In genomic region chr3R:6382733-6383465, dm6 we compare ENCODE assay signal across 1 fruit fly cellular context.
TF ChIP-seq lines count a peak whose summit lies in the region.

Gene gzl (plus strand): TSS chr3R:6382914.

TF ChIP-seq in whole organism, embryonic, 481 proteins besides CTCF, POLR2A, EP300 and RAD21 (continued from another document and continues in another):
- TF ChIP-seq Ravus (GFP tag; IDR thresholded peaks at IDR 0.05; lab: Robert Waterston, UW) (no peak), bbx (GFP tag; IDR thresholded peaks at IDR 0.05; lab: Robert Waterston, UW; ENCODE audit: partially characterized antibody) (peak; percentile 99), HLH3B (GFP tag; IDR thresholded peaks at IDR 0.05; lab: Robert Waterston, UW) (no peak), CG4617 (GFP tag; optimal IDR thresholded peaks at IDR 0.05; lab: Kevin White, UChicago; ENCODE audit: borderline replicate concordance) (peak; percentile 69), CG3407 (GFP tag; optimal IDR thresholded peaks at IDR 0.05; lab: Kevin White, UChicago) (no peak), NC2α (GFP tag; optimal IDR thresholded peaks at IDR 0.05; lab: Kevin White, UChicago) (no peak), Rfx (GFP tag; IDR thresholded peaks at IDR 0.05; lab: Robert Waterston, UW) (peak; percentile 49), E2f2 (GFP tag; IDR thresholded peaks at IDR 0.05; lab: Robert Waterston, UW) (peak; percentile 70), ind (GFP tag; optimal IDR thresholded peaks at IDR 0.05; lab: Kevin White, UChicago) (no peak), sug (tag; optimal IDR thresholded peaks at IDR 0.05; lab: Kevin White, UChicago) (no peak), hbn (GFP tag; IDR thresholded peaks at IDR 0.05; lab: Robert Waterston, UW; ENCODE audit: partially characterized antibody) (peak; percentile 97), CG14860 (GFP tag; IDR thresholded peaks at IDR 0.05; lab: Robert Waterston, UW; ENCODE audit: partially characterized antibody) (peak; percentile 96), klu (GFP tag; IDR thresholded peaks at IDR 0.05; lab: Robert Waterston, UW) (no peak), peb (GFP tag; IDR thresholded peaks at IDR 0.05; lab: Robert Waterston, UW) (no peak), CG8281 (tag; optimal IDR thresholded peaks at IDR 0.05; lab: Kevin White, UChicago) (no peak), Hsf (GFP tag; optimal IDR thresholded peaks at IDR 0.05; lab: Kevin White, UChicago) (no peak), trem (tag; optimal IDR thresholded peaks at IDR 0.05; lab: Kevin White, UChicago) (peak; percentile 61), schlank (tag; optimal IDR thresholded peaks at IDR 0.05; lab: Kevin White, UChicago) (no peak), CG9797 (GFP tag; optimal IDR thresholded peaks at IDR 0.05; lab: Kevin White, UChicago) (peak; percentile 30), nmo (GFP tag; optimal IDR thresholded peaks at IDR 0.05; lab: Kevin White, UChicago) (peak; percentile 28), CG30020 (tag; optimal IDR thresholded peaks at IDR 0.05; lab: Kevin White, UChicago) (peak; percentile 39), CHES-1-like (GFP tag; optimal IDR thresholded peaks at IDR 0.05; lab: Kevin White, UChicago) (peak; percentile 42), Dp (GFP tag; optimal IDR thresholded peaks at IDR 0.05; lab: Kevin White, UChicago) (peak; percentile 64), chif (GFP tag; optimal IDR thresholded peaks at IDR 0.05; lab: Kevin White, UChicago) (no peak), zfh2 (GFP tag; optimal IDR thresholded peaks at IDR 0.05; lab: Kevin White, UChicago) (no peak), cato (GFP tag; optimal IDR thresholded peaks at IDR 0.05; lab: Kevin White, UChicago; ENCODE audit: borderline replicate concordance) (no peak), CG12104 (GFP tag; optimal IDR thresholded peaks at IDR 0.05; lab: Kevin White, UChicago) (no peak), CG31388 (GFP tag; optimal IDR thresholded peaks at IDR 0.05; lab: Kevin White, UChicago) (no peak), yki (optimal IDR thresholded peaks at IDR 0.05; lab: Kevin White, UChicago) (no peak), insv (GFP tag; optimal IDR thresholded peaks at IDR 0.05; lab: Kevin White, UChicago) (no peak), CG16863 (GFP tag; optimal IDR thresholded peaks at IDR 0.05; lab: Kevin White, UChicago) (no peak), sens (GFP tag; lab: Kevin White, UChicago) (peak; percentile 31), CG6765 (GFP tag; optimal IDR thresholded peaks at IDR 0.05; lab: Kevin White, UChicago) (no peak), nerfin-1 (tag; optimal IDR thresholded peaks at IDR 0.05; lab: Kevin White, UChicago) (no peak), CG17802 (tag; optimal IDR thresholded peaks at IDR 0.05; lab: Kevin White, UChicago) (no peak), CG4328 (GFP tag; optimal IDR thresholded peaks at IDR 0.05; lab: Kevin White, UChicago) (no peak), da (GFP tag; optimal IDR thresholded peaks at IDR 0.05; lab: Kevin White, UChicago) (no peak), CG10565 (GFP tag; optimal IDR thresholded peaks at IDR 0.05; lab: Kevin White, UChicago) (no peak), pzg (GFP tag; optimal IDR thresholded peaks at IDR 0.05; lab: Kevin White, UChicago) (peak; percentile 77), tll (GFP tag; optimal IDR thresholded peaks at IDR 0.05; lab: Kevin White, UChicago) (no peak), CG1603 (tag; optimal IDR thresholded peaks at IDR 0.05; lab: Kevin White, UChicago) (peak; percentile 60), onecut (GFP tag; IDR thresholded peaks at IDR 0.05; lab: Robert Waterston, UW) (no peak), maf-S (GFP tag; optimal IDR thresholded peaks at IDR 0.05; lab: Kevin White, UChicago) (no peak), Doc2 (GFP tag; IDR thresholded peaks at IDR 0.05; lab: Robert Waterston, UW) (no peak), B-H2 (GFP tag; optimal IDR thresholded peaks at IDR 0.05; lab: Kevin White, UChicago) (peak; percentile 58), CG30403 (GFP tag; optimal IDR thresholded peaks at IDR 0.05; lab: Kevin White, UChicago) (no peak), Hr51 (GFP tag; optimal IDR thresholded peaks at IDR 0.05; lab: Kevin White, UChicago) (no peak), CG11085 (GFP tag; IDR thresholded peaks at IDR 0.05; lab: Robert Waterston, UW) (no peak), Ssrp (tag; optimal IDR thresholded peaks at IDR 0.05; lab: Kevin White, UChicago) (no peak), CG10654 (GFP tag; optimal IDR thresholded peaks at IDR 0.05; lab: Kevin White, UChicago) (no peak), CoRest (tag; optimal IDR thresholded peaks at IDR 0.05; lab: Kevin White, UChicago) (peak; percentile 27), Blimp-1 (GFP tag; optimal IDR thresholded peaks at IDR 0.05; lab: Kevin White, UChicago) (no peak), CG13624 (GFP tag; optimal IDR thresholded peaks at IDR 0.05; lab: Kevin White, UChicago) (peak; percentile 49), Fer3 (tag; optimal IDR thresholded peaks at IDR 0.05; lab: Kevin White, UChicago) (no peak), BEAF-32 (GFP tag; optimal IDR thresholded peaks at IDR 0.05; lab: Kevin White, UChicago) (peak; percentile 95), HLH4C (GFP tag; IDR thresholded peaks at IDR 0.05; lab: Robert Waterston, UW; ENCODE audit: partially characterized antibody) (peak; percentile 96), nerfin-2 (GFP tag; IDR thresholded peaks at IDR 0.05; lab: Robert Waterston, UW; ENCODE audit: partially characterized antibody) (peak; percentile 94), CG8388 (GFP tag; optimal IDR thresholded peaks at IDR 0.05; lab: Kevin White, UChicago) (no peak), dysf (GFP tag; IDR thresholded peaks at IDR 0.05; lab: Robert Waterston, UW) (no peak), esg (GFP tag; conservative IDR thresholded peaks at IDR 0.05; lab: Robert Waterston, UW) (no peak), CG5953 (GFP tag; IDR thresholded peaks at IDR 0.05; lab: Robert Waterston, UW) (no peak), stwl (tag; optimal IDR thresholded peaks at IDR 0.05; lab: Kevin White, UChicago) (peak; percentile 68), sens-2 (GFP tag; IDR thresholded peaks at IDR 0.05; lab: Robert Waterston, UW) (no peak), unc-4 (GFP tag; IDR thresholded peaks at IDR 0.05; lab: Robert Waterston, UW; ENCODE audit: partially characterized antibody) (peak; percentile 96), kay (GFP tag; optimal IDR thresholded peaks at IDR 0.05; lab: Kevin White, UChicago) (no peak), Med (GFP tag; lab: Kevin White, UChicago) (peak; percentile 87), CG3163 (GFP tag; optimal IDR thresholded peaks at IDR 0.05; lab: Kevin White, UChicago) (no peak), gcm2 (GFP tag; optimal IDR thresholded peaks at IDR 0.05; lab: Kevin White, UChicago) (no peak), jumu (GFP tag; optimal IDR thresholded peaks at IDR 0.05; lab: Kevin White, UChicago) (no peak), tx (GFP tag; optimal IDR thresholded peaks at IDR 0.05; lab: Kevin White, UChicago) (no peak), psq (GFP tag; optimal IDR thresholded peaks at IDR 0.05; lab: Kevin White, UChicago) (no peak), Taf1 (GFP tag; IDR thresholded peaks at IDR 0.05; lab: Robert Waterston, UW) (no peak), phol (tag; optimal IDR thresholded peaks at IDR 0.05; lab: Kevin White, UChicago) (peak; percentile 20), tna (GFP tag; IDR thresholded peaks at IDR 0.05; lab: Robert Waterston, UW; ENCODE audit: partially characterized antibody) (peak; percentile 97), CG17568 (GFP tag; optimal IDR thresholded peaks at IDR 0.05; lab: Kevin White, UChicago) (no peak), abd-A (tag; optimal IDR thresholded peaks at IDR 0.05; lab: Kevin White, UChicago) (no peak), CG12391 (tag; optimal IDR thresholded peaks at IDR 0.05; lab: Kevin White, UChicago) (no peak), Asciz (GFP tag; optimal IDR thresholded peaks at IDR 0.05; lab: Kevin White, UChicago) (no peak), z (GFP tag; IDR thresholded peaks at IDR 0.05; lab: Robert Waterston, UW) (no peak), CG8924 (tag; optimal IDR thresholded peaks at IDR 0.05; lab: Kevin White, UChicago) (no peak), sisA (GFP tag; IDR thresholded peaks at IDR 0.05; lab: Robert Waterston, UW) (no peak), CG1529 (GFP tag; optimal IDR thresholded peaks at IDR 0.05; lab: Kevin White, UChicago) (no peak), CG4854 (GFP tag; optimal IDR thresholded peaks at IDR 0.05; lab: Kevin White, UChicago) (no peak), gro (GFP tag; optimal IDR thresholded peaks at IDR 0.05; lab: Kevin White, UChicago) (peak; percentile 36), CG4282 (GFP tag; optimal IDR thresholded peaks at IDR 0.05; lab: Kevin White, UChicago) (no peak), Lpt (GFP tag; optimal IDR thresholded peaks at IDR 0.05; lab: Kevin White, UChicago) (no peak), CG13296 (GFP tag; optimal IDR thresholded peaks at IDR 0.05; lab: Kevin White, UChicago) (peak; percentile 17), Nf-YC (tag; optimal IDR thresholded peaks at IDR 0.05; lab: Kevin White, UChicago) (no peak), fu2 (GFP tag; optimal IDR thresholded peaks at IDR 0.05; lab: Kevin White, UChicago) (no peak), CG11504 (tag; optimal IDR thresholded peaks at IDR 0.05; lab: Kevin White, UChicago) (no peak), D19A (tag; optimal IDR thresholded peaks at IDR 0.05; lab: Kevin White, UChicago) (no peak), MESR4 (GFP tag; optimal IDR thresholded peaks at IDR 0.05; lab: Kevin White, UChicago) (peak; percentile 74), CG2116 (GFP tag; optimal IDR thresholded peaks at IDR 0.05; lab: Kevin White, UChicago) (peak; percentile 65), pum (GFP tag; optimal IDR thresholded peaks at IDR 0.05; lab: Kevin White, UChicago) (no peak), HmgZ (tag; optimal IDR thresholded peaks at IDR 0.05; lab: Kevin White, UChicago) (peak; percentile 25), toy (GFP tag; IDR thresholded peaks at IDR 0.05; lab: Robert Waterston, UW) (no peak), NFAT (GFP tag; IDR thresholded peaks at IDR 0.05; lab: Robert Waterston, UW) (no peak), Atf-2 (GFP tag; optimal IDR thresholded peaks at IDR 0.05; lab: Kevin White, UChicago) (no peak), CG4360 (GFP tag; IDR thresholded peaks at IDR 0.05; lab: Robert Waterston, UW) (peak; percentile 42; the same call in 1 of the 2 replicates), pnt (GFP tag; optimal IDR thresholded peaks at IDR 0.05; lab: Kevin White, UChicago) (no peak), CG12769 (tag; optimal IDR thresholded peaks at IDR 0.05; lab: Kevin White, UChicago) (no peak), CG3281 (GFP tag; optimal IDR thresholded peaks at IDR 0.05; lab: Kevin White, UChicago) (no peak), Sin3A (optimal IDR thresholded peaks at IDR 0.05; lab: Kevin White, UChicago) (peak; percentile 8), sob (GFP tag; IDR thresholded peaks at IDR 0.05; lab: Robert Waterston, UW) (peak; percentile 29; the same call in 1 of the 2 replicates), dimm (GFP tag; IDR thresholded peaks at IDR 0.05; lab: Robert Waterston, UW) (no peak), CG3995 (GFP tag; optimal IDR thresholded peaks at IDR 0.05; lab: Kevin White, UChicago) (peak; percentile 93), grau (tag; optimal IDR thresholded peaks at IDR 0.05; lab: Kevin White, UChicago) (no peak), Dbx (GFP tag; IDR thresholded peaks at IDR 0.05; lab: Robert Waterston, UW) (0 out of 3 replicates have a peak, but pooled peaks have one; percentile 8), repo (GFP tag; optimal IDR thresholded peaks at IDR 0.05; lab: Kevin White, UChicago) (no peak), BtbVII (GFP tag; optimal IDR thresholded peaks at IDR 0.05; lab: Kevin White, UChicago) (no peak), CG9817 (tag; optimal IDR thresholded peaks at IDR 0.05; lab: Kevin White, UChicago) (no peak), ro (GFP tag; IDR thresholded peaks at IDR 0.05; lab: Robert Waterston, UW) (no peak), E2f1 (GFP tag; IDR thresholded peaks at IDR 0.05; lab: Robert Waterston, UW) (no peak), Bgb (GFP tag; IDR thresholded peaks at IDR 0.05; lab: Robert Waterston, UW; ENCODE audit: partially characterized antibody) (peak; percentile 98), vvl (GFP tag; IDR thresholded peaks at IDR 0.05; lab: Robert Waterston, UW) (no peak), corto (GFP tag; optimal IDR thresholded peaks at IDR 0.05; lab: Kevin White, UChicago) (no peak), CG14667 (GFP tag; IDR thresholded peaks at IDR 0.05; lab: Robert Waterston, UW) (no peak), CG15011 (GFP tag; optimal IDR thresholded peaks at IDR 0.05; lab: Kevin White, UChicago) (no peak), zfh1 (GFP tag; IDR thresholded peaks at IDR 0.05; lab: Robert Waterston, UW) (no peak), odd (GFP tag; optimal IDR thresholded peaks at IDR 0.05; lab: Kevin White, UChicago) (no peak), CG15601 (tag; optimal IDR thresholded peaks at IDR 0.05; lab: Kevin White, UChicago) (no peak), Xrp1 (GFP tag; IDR thresholded peaks at IDR 0.05; lab: Robert Waterston, UW) (peak; percentile 19; the same call in 1 of the 2 replicates), cg (GFP tag; optimal IDR thresholded peaks at IDR 0.05; lab: Kevin White, UChicago) (peak; percentile 93), prd (optimal IDR thresholded peaks at IDR 0.05; lab: Kevin White, UChicago) (no peak), prd (GFP tag; IDR thresholded peaks at IDR 0.05; lab: Robert Waterston, UW) (no peak), tgo (GFP tag; IDR thresholded peaks at IDR 0.05; lab: Robert Waterston, UW) (no peak), CG2129 (GFP tag; IDR thresholded peaks at IDR 0.05; lab: Robert Waterston, UW; ENCODE audit: partially characterized antibody) (peak; percentile 85), CG11456 (GFP tag; IDR thresholded peaks at IDR 0.05; lab: Robert Waterston, UW) (no peak), CG17186 (GFP tag; optimal IDR thresholded peaks at IDR 0.05; lab: Kevin White, UChicago) (no peak), vfl (GFP tag; optimal IDR thresholded peaks at IDR 0.05; lab: Kevin White, UChicago) (no peak), MBD-R2 (GFP tag; IDR thresholded peaks at IDR 0.05; lab: Robert Waterston, UW) (peak; percentile 64), CG32532 (GFP tag; IDR thresholded peaks at IDR 0.05; lab: Robert Waterston, UW) (0 out of 2 replicates have a peak, but pooled peaks have one; percentile 16), fd3F (GFP tag; optimal IDR thresholded peaks at IDR 0.05; lab: Kevin White, UChicago) (no peak), Deaf1 (tag; optimal IDR thresholded peaks at IDR 0.05; lab: Kevin White, UChicago) (peak; percentile 38), D (optimal IDR thresholded peaks at IDR 0.05; lab: Kevin White, UChicago) (peak; percentile 66), D (GFP tag; optimal IDR thresholded peaks at IDR 0.05; lab: Kevin White, UChicago) (no peak), dmrt99B (tag; optimal IDR thresholded peaks at IDR 0.05; lab: Kevin White, UChicago) (no peak), Nf-YB (GFP tag; optimal IDR thresholded peaks at IDR 0.05; lab: Kevin White, UChicago) (no peak)
